Fruit fly (Drosophila melanogaster) whole organism, embryonic: ENCODE measurements around the gene IscU.

Source experiments
- CG11504 ChIP-seq: fragments of 200-800 bp; sonication (Bioruptor generic); optimal IDR thresholded peaks from 3 replicates; lab custom pipeline; 2019; ENCODE audit warnings: missing biosample characterization, mild to moderate bottlenecking, missing genetic modification characterization, moderate library complexity
- CG12219 ChIP-seq: fragments of 200-800 bp; sonication (Bioruptor generic); optimal IDR thresholded peaks from 3 replicates; lab custom pipeline; 2018; ENCODE audit warnings: missing biosample characterization, mild to moderate bottlenecking, missing genetic modification characterization
- CG2120 ChIP-seq: fragments of 200-800 bp; sonication (Bioruptor generic); optimal IDR thresholded peaks from 3 replicates; lab custom pipeline; 2016; ENCODE audit warnings: missing biosample characterization, missing genetic modification characterization
- CG3281 ChIP-seq: fragments of 200-800 bp; sonication (Bioruptor generic); optimal IDR thresholded peaks from 3 replicates; lab custom pipeline; 2017; ENCODE audit warnings: missing biosample characterization, mild to moderate bottlenecking, missing genetic modification characterization
- CG3407 ChIP-seq: fragments of 200-800 bp; sonication (Bioruptor generic); optimal IDR thresholded peaks from 2 replicates; lab custom pipeline; 2018; ENCODE audit warnings: missing biosample characterization, mild to moderate bottlenecking, missing genetic modification characterization
- CG3847 ChIP-seq: fragments of 200-800 bp; sonication (Bioruptor generic); IDR thresholded peaks from 2 replicates; pipeline ENCODE4 v1.3.6; 2022; ENCODE audit warnings: missing biosample characterization, missing genetic modification characterization
- CG3995 ChIP-seq: fragments of 200-800 bp; sonication (Bioruptor generic); optimal IDR thresholded peaks from 3 replicates; lab custom pipeline; 2016; ENCODE audit warnings: missing biosample characterization, missing genetic modification characterization
- CG6765 ChIP-seq: fragments of 200-800 bp; sonication (Bioruptor generic); optimal IDR thresholded peaks from 3 replicates; lab custom pipeline; 2017; ENCODE audit warnings: missing biosample characterization, mild to moderate bottlenecking, missing genetic modification characterization
- Mad ChIP-seq: fragments of 200-800 bp; sonication (Bioruptor generic); optimal IDR thresholded peaks from 2 replicates; lab custom pipeline; 2016; ENCODE audit warnings: missing biosample characterization, missing genetic modification characterization
- bowl ChIP-seq: fragments of 200-800 bp; sonication (Bioruptor generic); IDR thresholded peaks from 2 replicates; pipeline ENCODE4 v1.3.6; 2022; ENCODE audit warnings: missing biosample characterization, missing genetic modification characterization
- dati ChIP-seq: fragments of 200-800 bp; sonication (Bioruptor generic); IDR thresholded peaks from 2 replicates; pipeline ENCODE4 v1.3.6; 2022; ENCODE audit warnings: missing biosample characterization, missing genetic modification characterization
- nom ChIP-seq: fragments of 200-800 bp; sonication (Bioruptor generic); optimal IDR thresholded peaks from 2 replicates; lab custom pipeline; 2017; ENCODE audit warnings: missing biosample characterization, missing genetic modification characterization, mild to moderate bottlenecking, moderate library complexity, missing genetic modification reagents

DNA sequence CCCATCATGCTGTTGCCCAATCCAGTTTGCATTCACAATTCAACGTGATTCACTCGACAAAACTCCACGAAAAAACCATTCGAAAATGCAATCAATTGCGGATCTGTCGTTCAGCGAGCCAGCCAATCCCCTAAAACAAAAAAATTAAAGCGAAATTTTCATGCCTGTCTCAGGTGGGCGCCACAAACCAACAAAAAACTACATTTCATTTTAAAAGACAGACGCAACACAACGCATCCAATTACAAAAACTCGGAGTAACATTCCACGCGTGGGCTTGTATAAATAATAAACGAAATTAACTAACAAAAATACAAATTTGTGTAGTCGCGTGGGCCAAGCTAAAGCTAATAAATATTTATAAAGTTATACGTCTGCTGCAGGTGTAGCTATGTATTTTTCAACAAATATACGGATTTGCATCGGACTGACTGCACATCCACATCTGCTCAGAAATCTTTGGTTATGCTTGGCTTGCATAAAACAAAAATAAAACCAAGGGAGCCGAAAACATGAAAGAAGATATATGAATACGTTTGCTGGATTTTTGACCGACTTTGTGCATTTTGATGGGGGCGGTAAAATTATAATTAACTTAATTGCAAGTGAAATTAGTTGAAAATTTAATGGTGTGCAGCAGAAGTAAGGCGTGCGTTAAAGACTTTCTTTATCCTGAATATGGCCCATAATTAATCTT, 20.1 kb upstream of the IscU start:
- TF ChIP-seq dati (GFP tag; lab: Robert Waterston, UW), result no peak
- TF ChIP-seq CG3847 (GFP tag; lab: Robert Waterston, UW), result no peak
- TF ChIP-seq bowl (GFP tag; lab: Robert Waterston, UW), result no peak
- no peak for TF ChIP-seq CG3407 (GFP tag; lab: Kevin White, UChicago)
- TF ChIP-seq nom (GFP tag; lab: Kevin White, UChicago), result no peak
- TF ChIP-seq CG6765 (GFP tag; lab: Kevin White, UChicago), result no peak
- no peak for TF ChIP-seq CG11504 (tag; lab: Kevin White, UChicago)
- TF ChIP-seq CG3281 (GFP tag; lab: Kevin White, UChicago), result no peak
- TF ChIP-seq CG2120, result no peak
- no peak for TF ChIP-seq CG3995 (GFP tag; lab: Kevin White, UChicago)
- no peak for TF ChIP-seq Mad
- TF ChIP-seq CG12219 (GFP tag; lab: Kevin White, UChicago), result no peak
